Worm (Caenorhabditis elegans): ENCODE results near the gene clec-204.

- TF ChIP-seq pqm-1 (tag; optimal IDR thresholded peaks at IDR 0.05), result no peak
- TF ChIP-seq pax-1 (tag; optimal IDR thresholded peaks at IDR 0.05), result no peak
- TF ChIP-seq syd-9 (tag; optimal IDR thresholded peaks at IDR 0.05), result no peak
- TF ChIP-seq K02D7.2 (tag; optimal IDR thresholded peaks at IDR 0.05), result no peak
- TF ChIP-seq gmeb-2 (tag; optimal IDR thresholded peaks at IDR 0.05), result no peak
- no peak for TF ChIP-seq hlh-15 (tag; optimal IDR thresholded peaks at IDR 0.05)
- TF ChIP-seq pha-4 (tag; optimal IDR thresholded peaks at IDR 0.05), result no peak
- no peak for TF ChIP-seq fkh-10 (GFP tag; optimal IDR thresholded peaks at IDR 0.05)
Measured at ce11 chrV:1719927-1720326, 37.0 kb upstream of the clec-204 start, which contains the start of gene srw-102.

All from whole organism, late embryonic.